Worm (Caenorhabditis elegans) whole organism, L4/young adult: ENCODE data around the gene srbc-20.

Experiments
- dao-5 ChIP-seq: sonication (generic microtip); optimal IDR thresholded peaks from 2 replicates; lab custom pipeline; 2016; ENCODE audit warnings: missing genotype, missing genetic modification characterization, moderate library complexity, missing compliant biosample characterization
- him-1 ChIP-seq: sonication (generic microtip); optimal IDR thresholded peaks from 2 replicates; lab custom pipeline; 2016; ENCODE audit warnings: missing genotype, missing genetic modification reagents, missing genetic modification characterization, missing compliant biosample characterization

DNA sequence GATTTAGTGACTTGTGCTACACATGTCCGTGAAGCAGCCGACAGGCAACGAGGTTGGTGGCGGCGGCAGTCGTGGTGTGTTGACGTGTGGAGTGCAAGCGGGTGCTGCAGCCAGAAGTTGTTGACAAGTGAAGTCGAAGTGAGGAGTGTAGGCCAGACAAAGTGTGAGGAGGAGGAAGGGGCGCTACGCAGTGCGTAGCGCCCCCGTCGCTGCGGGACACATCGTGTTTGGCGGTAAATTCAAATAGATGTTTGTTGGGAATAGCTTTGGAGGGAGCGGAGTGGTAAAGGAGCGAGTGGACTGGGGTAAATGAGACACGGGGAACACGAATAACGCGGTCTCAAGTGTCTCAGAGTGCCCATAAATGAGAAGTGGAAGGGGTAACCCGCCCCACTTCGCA, 38.6 kb downstream of the srbc-20 start:
- TF ChIP-seq dao-5 (tag; lab: Kevin White, UChicago) (no peak), him-1 (tag; lab: Kevin White, UChicago) (no peak)
